Fruit fly (Drosophila melanogaster) whole organism, embryonic: ENCODE data around the gene SuUR.

Experiments used
- Awh ChIP-seq: fragments of 200-800 bp; sonication (Bioruptor generic); IDR thresholded peaks from 2 replicates; pipeline ENCODE4, ENCODE4 v1.3.6; 2022; ENCODE audit warnings: missing biosample characterization, missing genetic modification characterization
- Blimp-1 ChIP-seq: fragments of 200-800 bp; sonication (Bioruptor generic); optimal IDR thresholded peaks from 3 replicates; lab custom pipeline; 2018; ENCODE audit warnings: missing biosample characterization, missing genetic modification characterization, mild to moderate bottlenecking, moderate library complexity, missing genetic modification reagents
- CG10979 ChIP-seq: fragments of 200-800 bp; sonication (Bioruptor generic); optimal IDR thresholded peaks from 2 replicates; lab custom pipeline; 2018; ENCODE audit warnings: missing biosample characterization, mild to moderate bottlenecking, missing genetic modification characterization, moderate library complexity
- CG11456 ChIP-seq: fragments of 200-800 bp; sonication (Bioruptor generic); IDR thresholded peaks from 3 replicates; pipeline ENCODE4 v1.3.6; 2022; ENCODE audit warnings: missing biosample characterization, missing genetic modification characterization
- CG12071 ChIP-seq: fragments of 200-800 bp; sonication (Bioruptor generic); optimal IDR thresholded peaks from 3 replicates; lab custom pipeline; 2018; ENCODE audit warnings: missing biosample characterization, mild to moderate bottlenecking, missing genetic modification characterization
- CG15696 ChIP-seq: fragments of 200-800 bp; sonication (Bioruptor generic); optimal IDR thresholded peaks from 2 replicates; lab custom pipeline; 2019; ENCODE audit warnings: missing biosample characterization, mild to moderate bottlenecking, missing genetic modification characterization, moderate library complexity
- CG1603 ChIP-seq: fragments of 200-800 bp; sonication (Bioruptor generic); optimal IDR thresholded peaks from 2 replicates; lab custom pipeline; 2019; ENCODE audit warnings: missing biosample characterization, mild to moderate bottlenecking, missing genetic modification characterization, moderate library complexity
- CG1792 ChIP-seq: fragments of 200-800 bp; sonication (Bioruptor generic); optimal IDR thresholded peaks from 2 replicates; lab custom pipeline; 2016; ENCODE audit warnings: missing biosample characterization, missing genetic modification characterization
- CG18262 ChIP-seq: fragments of 200-800 bp; optimal IDR thresholded peaks from 3 replicates; lab custom pipeline; 2019; ENCODE audit warnings: missing biosample characterization, mild to moderate bottlenecking, missing genetic modification characterization, moderate library complexity
- CG1832 ChIP-seq: fragments of 200-800 bp; sonication (Bioruptor generic); optimal IDR thresholded peaks from 2 replicates; lab custom pipeline; 2017; ENCODE audit warnings: missing biosample characterization, mild to moderate bottlenecking, missing genetic modification characterization, inconsistent platforms
- CG31441 ChIP-seq: fragments of 200-800 bp; sonication (Bioruptor generic); IDR thresholded peaks from 2 replicates; pipeline ENCODE4 v1.3.6; 2022; ENCODE audit warnings: missing biosample characterization, missing genetic modification characterization
- CG3407 ChIP-seq: fragments of 200-800 bp; sonication (Bioruptor generic); optimal IDR thresholded peaks from 2 replicates; lab custom pipeline; 2018; ENCODE audit warnings: missing biosample characterization, mild to moderate bottlenecking, missing genetic modification characterization
- CG3726 ChIP-seq: fragments of 200-800 bp; sonication (Bioruptor generic); IDR thresholded peaks from 3 replicates; pipeline ENCODE4, ENCODE4 v1.3.6; 2022; ENCODE audit warnings: missing biosample characterization, missing genetic modification characterization
- CG4424 ChIP-seq: fragments of 200-800 bp; sonication (Bioruptor generic); optimal IDR thresholded peaks from 3 replicates; lab custom pipeline; 2016; ENCODE audit warnings: missing biosample characterization, missing genetic modification characterization
- CG6254 ChIP-seq: fragments of 200-800 bp; sonication (Bioruptor generic); optimal IDR thresholded peaks from 3 replicates; lab custom pipeline; 2017; ENCODE audit warnings: mild to moderate bottlenecking, missing biosample characterization, missing genetic modification reagents, missing genetic modification characterization
- CG7987 ChIP-seq: fragments of 200-800 bp; sonication (Bioruptor generic); optimal IDR thresholded peaks from 2 replicates; lab custom pipeline; 2018; ENCODE audit warnings: missing biosample characterization, mild to moderate bottlenecking, missing genetic modification characterization, moderate library complexity
- CG8089 ChIP-seq: fragments of 200-800 bp; sonication (Bioruptor generic); optimal IDR thresholded peaks from 3 replicates; lab custom pipeline; 2016; ENCODE audit warnings: missing biosample characterization, missing genetic modification characterization
- CG9215 ChIP-seq: fragments of 200-800 bp; sonication (Bioruptor generic); IDR thresholded peaks from 2 replicates; pipeline ENCODE4 v1.3.6; 2022; ENCODE audit warnings: missing biosample characterization, missing genetic modification characterization
- CrebB ChIP-seq: fragments of 200-800 bp; sonication (Bioruptor generic); optimal IDR thresholded peaks from 3 replicates; lab custom pipeline; 2018; ENCODE audit warnings: missing biosample characterization, mild to moderate bottlenecking, missing genetic modification characterization
- D19A ChIP-seq: fragments of 200-800 bp; optimal IDR thresholded peaks from 3 replicates; lab custom pipeline; 2019; ENCODE audit warnings: missing biosample characterization, mild to moderate bottlenecking, missing genetic modification characterization, moderate library complexity
- Dbx ChIP-seq: fragments of 200-800 bp; sonication (Bioruptor generic); IDR thresholded peaks from 3 replicates; pipeline ENCODE4 v1.3.6; 2022; ENCODE audit warnings: missing biosample characterization, missing genetic modification characterization
- Dek ChIP-seq: fragments of 200-800 bp; sonication (Bioruptor generic); optimal IDR thresholded peaks from 3 replicates; lab custom pipeline; 2019; ENCODE audit warnings: missing biosample characterization, mild to moderate bottlenecking, missing genetic modification characterization, moderate library complexity
- Dip2 ChIP-seq: fragments of 200-800 bp; sonication (Bioruptor generic); IDR thresholded peaks from 2 replicates; pipeline ENCODE4 v1.3.6; 2022; ENCODE audit warnings: missing biosample characterization, missing genetic modification characterization
- ERR ChIP-seq: fragments of 200-800 bp; sonication (Bioruptor generic); optimal IDR thresholded peaks from 2 replicates; lab custom pipeline; 2016; ENCODE audit warnings: missing biosample characterization, missing genetic modification characterization
- Gug ChIP-seq: fragments of 200-800 bp; sonication (Bioruptor generic); IDR thresholded peaks from 4 replicates; pipeline ENCODE4 v1.3.6; 2022; ENCODE audit warnings: missing biosample characterization, missing genetic modification characterization
- H15 ChIP-seq: fragments of 200-800 bp; sonication (Bioruptor generic); IDR thresholded peaks from 3 replicates; pipeline ENCODE4 v1.3.6; 2022; ENCODE audit warnings: missing biosample characterization, missing genetic modification characterization
- HmgD ChIP-seq: fragments of 200-800 bp; sonication (Bioruptor generic); optimal IDR thresholded peaks from 3 replicates; lab custom pipeline; 2016; ENCODE audit warnings: missing biosample characterization, missing genetic modification characterization
- Hr39 ChIP-seq: fragments of >200 bp; optimal IDR thresholded peaks from 2 replicates; lab custom pipeline; 2017
- Hr51 ChIP-seq, 2 experiments: fragments of 200-800 bp; sonication (Bioruptor generic); optimal IDR thresholded peaks; 2 replicates in 1 of 2; 3 replicates in 1 of 2; lab custom pipeline; 2016 to 2018; ENCODE audit warnings: missing biosample characterization in 2 of 2, missing genetic modification characterization in 2 of 2, mild to moderate bottlenecking in 1 of 2, moderate library complexity in 1 of 2
- NK7.1 ChIP-seq: fragments of 200-800 bp; sonication (Bioruptor generic); optimal IDR thresholded peaks from 3 replicates; lab custom pipeline; 2016; ENCODE audit warnings: missing biosample characterization, missing genetic modification characterization
- Oaz ChIP-seq: fragments of 200-800 bp; sonication (Bioruptor generic); IDR thresholded peaks from 2 replicates; pipeline ENCODE4 v1.3.6; 2022; ENCODE audit warnings: missing biosample characterization, missing genetic modification characterization
- Six4 ChIP-seq: fragments of 200-800 bp; sonication (Bioruptor generic); optimal IDR thresholded peaks from 2 replicates; lab custom pipeline; 2016; ENCODE audit warnings: missing biosample characterization, missing genetic modification characterization
- Trl ChIP-seq, 3 experiments: fragments of >200 bp in 2 of 3; fragments of 200-800 bp in 1 of 3; sonication (Bioruptor generic) in 1 of 3; optimal IDR thresholded peaks; 2 replicates in 1 of 3; 3 replicates in 2 of 3; lab custom pipeline; 2016 to 2017; ENCODE audit warnings: missing biosample characterization in 1 of 3, missing genetic modification characterization in 1 of 3
- Vsx1 ChIP-seq: fragments of 200-800 bp; sonication (Bioruptor generic); optimal IDR thresholded peaks from 2 replicates; lab custom pipeline; 2017; ENCODE audit warnings: missing biosample characterization, mild to moderate bottlenecking, missing genetic modification characterization, missing genetic modification reagents
- cato ChIP-seq: fragments of 200-800 bp; sonication (Bioruptor generic); optimal IDR thresholded peaks from 2 replicates; lab custom pipeline; 2016; ENCODE audit warnings: missing biosample characterization, missing genetic modification characterization, borderline replicate concordance
- caup ChIP-seq: fragments of 200-800 bp; sonication (Bioruptor generic); optimal IDR thresholded peaks from 3 replicates; lab custom pipeline; 2017; ENCODE audit warnings: missing biosample characterization, mild to moderate bottlenecking, missing genetic modification characterization, moderate library complexity; ENCODE audit not compliant: severe bottlenecking
- chm ChIP-seq: fragments of 200-800 bp; sonication (Bioruptor generic); IDR thresholded peaks from 2 replicates; pipeline ENCODE4 v1.3.6; 2022; ENCODE audit warnings: missing biosample characterization, missing genetic modification characterization
- eve ChIP-seq, 2 experiments: fragments of >200 bp; optimal IDR thresholded peaks; 2 replicates each; lab custom pipeline; 2017; ENCODE audit warnings: missing biosample characterization in 2 of 2, missing genetic modification characterization in 2 of 2
- eyg ChIP-seq: fragments of 200-800 bp; sonication (Bioruptor generic); optimal IDR thresholded peaks from 3 replicates; lab custom pipeline; 2016; ENCODE audit warnings: missing biosample characterization, missing genetic modification characterization
- gce ChIP-seq: fragments of 200-800 bp; sonication (Bioruptor generic); IDR thresholded peaks from 3 replicates; pipeline ENCODE4 v1.3.6; 2022; ENCODE audit warnings: missing biosample characterization, missing genetic modification characterization
- gcm ChIP-seq: fragments of 200-800 bp; sonication (Bioruptor generic); optimal IDR thresholded peaks from 2 replicates; lab custom pipeline; 2019; ENCODE audit warnings: missing biosample characterization, mild to moderate bottlenecking, missing genetic modification characterization, moderate library complexity
- jumu ChIP-seq: fragments of 200-800 bp; sonication (Bioruptor generic); optimal IDR thresholded peaks from 3 replicates; lab custom pipeline; 2016; ENCODE audit warnings: missing biosample characterization, missing genetic modification characterization
- mld ChIP-seq: fragments of 200-800 bp; sonication (Bioruptor generic); IDR thresholded peaks from 3 replicates; pipeline ENCODE4 v1.3.6; 2022; ENCODE audit warnings: missing biosample characterization, missing genetic modification characterization; ENCODE audit not compliant: partially characterized antibody
- pan ChIP-seq, 4 experiments: fragments of >200 bp in 3 of 4; fragments of 200-800 bp in 1 of 4; sonication (Bioruptor generic) in 1 of 4; optimal IDR thresholded peaks in 3 of 4; IDR thresholded peaks in 1 of 4; 2 replicates each; pipeline versions ENCODE4 v1.3.6 to Lab custom; 2017 to 2022; ENCODE audit warnings: missing biosample characterization in 2 of 4, missing genetic modification characterization in 2 of 4, mixed read lengths in 1 of 4
- pho ChIP-seq: fragments of 200-800 bp; sonication (Bioruptor generic); optimal IDR thresholded peaks from 2 replicates; lab custom pipeline; 2016; ENCODE audit warnings: missing biosample characterization, missing genetic modification characterization
- schlank ChIP-seq: fragments of 200-800 bp; sonication (Bioruptor generic); optimal IDR thresholded peaks from 2 replicates; lab custom pipeline; 2018; ENCODE audit warnings: missing biosample characterization, mild to moderate bottlenecking, missing genetic modification characterization
- sqz ChIP-seq: fragments of 200-800 bp; sonication (Bioruptor generic); optimal IDR thresholded peaks from 3 replicates; lab custom pipeline; 2018; ENCODE audit warnings: missing biosample characterization, mild to moderate bottlenecking, missing genetic modification characterization
- sr ChIP-seq: fragments of 200-800 bp; sonication (Bioruptor generic); IDR thresholded peaks from 3 replicates; pipeline ENCODE4 v1.3.6; 2022; ENCODE audit warnings: missing biosample characterization, missing genetic modification characterization
- trh ChIP-seq: fragments of 200-800 bp; sonication (Bioruptor generic); optimal IDR thresholded peaks from 2 replicates; lab custom pipeline; 2016; ENCODE audit warnings: missing biosample characterization, missing genetic modification characterization
- wor ChIP-seq: fragments of 200-800 bp; sonication (Bioruptor generic); IDR thresholded peaks from 2 replicates; pipeline ENCODE4 v1.3.6; 2022; ENCODE audit warnings: missing biosample characterization, missing genetic modification characterization
- yki ChIP-seq: fragments of >200 bp; optimal IDR thresholded peaks from 3 replicates; lab custom pipeline; 2018

Gene SuUR

dm6 chr3L:11107432-11107831 lies 42.6 kb downstream of the SuUR start, which contains the start of gene CG32073 (continued):
- TF ChIP-seq sqz (GFP tag; lab: Kevin White, UChicago) (no peak), D19A (peak; percentile 48), CG8089 (no peak), eve (GFP tag; optimal IDR thresholded peaks at IDR 0.05; lab: Kevin White, UChicago) (no peak), Dip2 (GFP tag; lab: Robert Waterston, UW) (no peak), CG3407 (GFP tag; lab: Kevin White, UChicago) (peak; percentile 26), chm (GFP tag; lab: Robert Waterston, UW) (no peak), Vsx1 (peak; percentile 67), jumu (GFP tag; lab: Kevin White, UChicago) (no peak), CrebB (tag; lab: Kevin White, UChicago) (no peak), Awh (GFP tag; lab: Robert Waterston, UW) (0 out of 2 replicates have a peak, but pooled peaks have one; percentile 16), mld (GFP tag; lab: Robert Waterston, UW) (no peak), wor (no peak), Trl (optimal IDR thresholded peaks at IDR 0.05; lab: Kevin White, UChicago) (no peak), Trl (GFP tag; optimal IDR thresholded peaks at IDR 0.05; lab: Kevin White, UChicago) (peak; percentile 36), caup (peak; percentile 38), CG9215 (GFP tag; lab: Robert Waterston, UW) (no peak), yki (lab: Kevin White, UChicago) (no peak), CG4424 (GFP tag; lab: Kevin White, UChicago) (peak; percentile 40), H15 (GFP tag; lab: Robert Waterston, UW) (no peak), NK7.1 (no peak), Hr39 (lab: Kevin White, UChicago) (no peak), CG10979 (tag; lab: Kevin White, UChicago) (peak; percentile 33), CG3726 (no peak), CG1832 (GFP tag; lab: Kevin White, UChicago) (no peak), CG15696 (tag; lab: Kevin White, UChicago) (peak; percentile 21), CG1792 (GFP tag; lab: Kevin White, UChicago) (peak; percentile 52), Hr51 (GFP tag; optimal IDR thresholded peaks at IDR 0.05; lab: Kevin White, UChicago) (no peak), Dek (tag; lab: Kevin White, UChicago) (peak; percentile 17), ERR (no peak), CG7987 (GFP tag; lab: Kevin White, UChicago) (no peak), CG11456 (GFP tag; lab: Robert Waterston, UW) (no peak), CG1603 (tag; lab: Kevin White, UChicago) (peak; percentile 23), trh (GFP tag; lab: Kevin White, UChicago) (no peak), CG6254 (GFP tag; lab: Kevin White, UChicago) (peak; percentile 33), Six4 (GFP tag; lab: Kevin White, UChicago) (no peak), CG12071 (GFP tag; lab: Kevin White, UChicago) (peak; percentile 75), CG31441 (GFP tag; lab: Robert Waterston, UW) (no peak), sr (GFP tag; lab: Robert Waterston, UW) (no peak), pan (optimal IDR thresholded peaks at IDR 0.05; lab: Kevin White, UChicago) (no peak), pan (GFP tag; optimal IDR thresholded peaks at IDR 0.05 in 1 of 2, IDR thresholded peaks at IDR 0.05 in 1 of 2) (no peak), schlank (tag; lab: Kevin White, UChicago) (peak; percentile 33), gcm (peak; percentile 23), HmgD (no peak), CG18262 (tag; lab: Kevin White, UChicago) (peak; percentile 43), Oaz (GFP tag; lab: Robert Waterston, UW) (no peak), gce (no peak), pho (GFP tag; lab: Kevin White, UChicago) (no peak), Dbx (peak; percentile 25; the same call in 1 of the 3 replicates), Gug (GFP tag; lab: Robert Waterston, UW) (no peak), Blimp-1 (no peak), eyg (GFP tag; lab: Kevin White, UChicago) (no peak), cato (no peak)
